Worm (Caenorhabditis elegans) whole organism, early embryonic: Measurements from ENCODE around the gene T24A6.20.

Source experiments
- B0310.2 ChIP-seq: sonication (generic microtip); optimal IDR thresholded peaks from 2 replicates; lab custom pipeline; 2016; ENCODE audit warnings: mild to moderate bottlenecking, missing genetic modification characterization, missing compliant biosample characterization
- ama-1 ChIP-seq: fragments of 150-350 bp; optimal IDR thresholded peaks from 2 replicates; lab custom pipeline; 2014
- ceh-13 ChIP-seq: fragments of 200-800 bp; sonication (Bioruptor generic); optimal IDR thresholded peaks from 2 replicates; lab custom pipeline; 2018; ENCODE audit warnings: mild to moderate bottlenecking, missing genetic modification characterization, missing compliant biosample characterization
- ceh-36 ChIP-seq: sonication (generic microtip); optimal IDR thresholded peaks from 2 replicates; lab custom pipeline; 2016; ENCODE audit warnings: missing genetic modification characterization, inconsistent platforms, missing compliant biosample characterization
- hmg-4 ChIP-seq: fragments of 200-800 bp; sonication (Bioruptor generic); optimal IDR thresholded peaks from 2 replicates; lab custom pipeline; 2018; ENCODE audit warnings: mild to moderate bottlenecking, missing genetic modification characterization, missing compliant biosample characterization
- pes-1 ChIP-seq: fragments of 200-800 bp; sonication (Bioruptor generic); IDR thresholded peaks from 2 replicates; pipeline ENCODE4 v1.3.6; 2022; ENCODE audit warnings: missing genetic modification reagents, missing genetic modification characterization, missing compliant biosample characterization
- scrt-1 ChIP-seq: fragments of 200-800 bp; sonication (Bioruptor generic); IDR thresholded peaks from 2 replicates; pipeline ENCODE4 v1.3.6; 2022; ENCODE audit warnings: missing genetic modification characterization, missing compliant biosample characterization
- sea-1 ChIP-seq: fragments of 200-800 bp; sonication (Bioruptor generic); conservative IDR thresholded peaks from 2 replicates; pipeline ENCODE4 v1.3.6; 2022; ENCODE audit warnings: missing genetic modification characterization, missing compliant biosample characterization
- tbx-11 ChIP-seq: fragments of 200-800 bp; sonication (Bioruptor generic); IDR thresholded peaks from 2 replicates; pipeline ENCODE4 v1.3.6; 2022; ENCODE audit warnings: missing genetic modification characterization, missing compliant biosample characterization
- tbx-37 ChIP-seq: fragments of 200-800 bp; sonication (Bioruptor generic); conservative IDR thresholded peaks from 2 replicates; pipeline ENCODE4 v1.3.6; 2022; ENCODE audit warnings: missing genetic modification reagents, missing genetic modification characterization, missing compliant biosample characterization
- tra-4 ChIP-seq: sonication (generic microtip); optimal IDR thresholded peaks from 2 replicates; lab custom pipeline; 2017; ENCODE audit warnings: missing genetic modification characterization, missing compliant biosample characterization

- TF ChIP-seq pes-1 (GFP tag; lab: Robert Waterston, UW) (no peak), tbx-37 (GFP tag; lab: Robert Waterston, UW) (no peak), ceh-36 (tag; lab: Kevin White, UChicago) (no peak), scrt-1 (no peak), sea-1 (GFP tag; lab: Robert Waterston, UW) (no peak), ama-1 (lab: Kevin White, UChicago) (no peak), B0310.2 (tag; lab: Kevin White, UChicago) (no peak), tbx-11 (GFP tag; lab: Robert Waterston, UW) (no peak), tra-4 (tag; lab: Kevin White, UChicago) (no peak), ceh-13 (no peak), hmg-4 (GFP tag; lab: Kevin White, UChicago) (no peak)
These were observed 28.1 kb downstream of the T24A6.20 start for ce11 chrV:3581034-3581433.
